Worm (Caenorhabditis elegans) whole organism, L2 larva: ENCODE results near the gene Y39E4B.13.

Experiments used
- ZK546.5 ChIP-seq: sonication (generic microtip); optimal IDR thresholded peaks from 2 replicates; lab custom pipeline; 2017; ENCODE audit warnings: missing biosample characterization, missing genetic modification characterization
- aly-2 ChIP-seq: fragments of 150-350 bp; optimal IDR thresholded peaks from 2 replicates; lab custom pipeline; 2014; ENCODE audit warnings: missing biosample characterization, missing genetic modification characterization
- ama-1 ChIP-seq: fragments of 150-350 bp; optimal IDR thresholded peaks from 2 replicates; lab custom pipeline; 2018; ENCODE audit warnings: inconsistent platforms
- egl-27 ChIP-seq: sonication (generic microtip); optimal IDR thresholded peaks from 3 replicates; lab custom pipeline; 2017; ENCODE audit warnings: missing biosample characterization, missing genetic modification reagents, missing genetic modification characterization
- elt-3 ChIP-seq: sonication (generic microtip); optimal IDR thresholded peaks from 2 replicates; lab custom pipeline; 2017; ENCODE audit warnings: missing biosample characterization, missing genetic modification characterization
- lin-13 ChIP-seq: fragments of 150-350 bp; optimal IDR thresholded peaks from 2 replicates; lab custom pipeline; 2014; ENCODE audit warnings: missing biosample characterization, missing genetic modification reagents, missing genetic modification characterization
- lsy-2 ChIP-seq, 2 experiments: fragments of 150-350 bp in 1 of 2; sonication (generic microtip) in 1 of 2; optimal IDR thresholded peaks; 2 replicates each; lab custom pipeline; 2014 to 2017; ENCODE audit warnings: missing biosample characterization in 2 of 2, missing genetic modification characterization in 2 of 2
- nhr-12 ChIP-seq: fragments of 150-350 bp; optimal IDR thresholded peaks from 2 replicates; lab custom pipeline; 2014; ENCODE audit warnings: missing biosample characterization, missing genetic modification characterization
- nhr-25 ChIP-seq: fragments of 150-350 bp; sonication (generic microtip); optimal IDR thresholded peaks from 3 replicates; lab custom pipeline; 2014; ENCODE audit warnings: missing biosample characterization, missing genetic modification characterization
- skn-1 ChIP-seq: sonication (generic microtip); optimal IDR thresholded peaks from 2 replicates; lab custom pipeline; 2017; ENCODE audit warnings: missing biosample characterization, missing genetic modification characterization
- unc-62 ChIP-seq: fragments of 150-350 bp; optimal IDR thresholded peaks from 2 replicates; lab custom pipeline; 2014; ENCODE audit warnings: missing biosample characterization, missing genetic modification reagents, missing genetic modification characterization
- zag-1 ChIP-seq: fragments of 150-350 bp; optimal IDR thresholded peaks from 2 replicates; lab custom pipeline; 2014; ENCODE audit warnings: missing biosample characterization, missing genetic modification characterization

ce11 chrIII:13056230-13056629 is 34.7 kb upstream of the Y39E4B.13 start:
- no peak for TF ChIP-seq ama-1
- no peak for TF ChIP-seq skn-1
- TF ChIP-seq elt-3 (tag; lab: Kevin White, UChicago) = no peak
- TF ChIP-seq aly-2 (tag; lab: Kevin White, UChicago) = no peak
- no peak for TF ChIP-seq egl-27 (tag; lab: Kevin White, UChicago)
- TF ChIP-seq lin-13 (GFP tag; lab: Kevin White, UChicago) = no peak
- TF ChIP-seq unc-62 = no peak
- no peak for TF ChIP-seq ZK546.5 (tag; lab: Kevin White, UChicago)
- no peak for TF ChIP-seq zag-1 (tag; lab: Kevin White, UChicago)
- no peak for TF ChIP-seq nhr-12 (tag; lab: Kevin White, UChicago)
- TF ChIP-seq nhr-25 = no peak
- no peak for TF ChIP-seq lsy-2 (tag; optimal IDR thresholded peaks at IDR 0.05; lab: Kevin White, UChicago)
